Fruit fly (Drosophila melanogaster) whole organism, embryonic: ENCODE results near the gene Lcp65Ag1.

Experiments
- Asciz ChIP-seq: fragments of 200-800 bp; sonication (Bioruptor generic); optimal IDR thresholded peaks from 2 replicates; lab custom pipeline; 2017; ENCODE audit warnings: missing biosample characterization, mild to moderate bottlenecking, missing genetic modification characterization, missing genetic modification reagents
- CG10565 ChIP-seq: fragments of 200-800 bp; sonication (Bioruptor generic); optimal IDR thresholded peaks from 3 replicates; lab custom pipeline; 2016; ENCODE audit warnings: missing biosample characterization, mild to moderate bottlenecking, missing genetic modification characterization
- CG11504 ChIP-seq: fragments of 200-800 bp; sonication (Bioruptor generic); optimal IDR thresholded peaks from 3 replicates; lab custom pipeline; 2019; ENCODE audit warnings: missing biosample characterization, mild to moderate bottlenecking, missing genetic modification characterization, moderate library complexity
- CG11695 ChIP-seq: fragments of 200-800 bp; sonication (Bioruptor generic); IDR thresholded peaks from 3 replicates; pipeline ENCODE4 v1.3.6; 2022; ENCODE audit warnings: missing biosample characterization, missing genetic modification characterization
- CG11696 ChIP-seq: fragments of 200-800 bp; sonication (Bioruptor generic); IDR thresholded peaks from 2 replicates; pipeline ENCODE4 v1.3.6; 2022; ENCODE audit warnings: missing biosample characterization, missing genetic modification characterization
- CG14441 ChIP-seq: fragments of 200-800 bp; sonication (Bioruptor generic); IDR thresholded peaks from 2 replicates; pipeline ENCODE4 v1.3.6; 2022; ENCODE audit warnings: missing biosample characterization, missing genetic modification characterization
- CG14710 ChIP-seq: fragments of 200-800 bp; sonication (Bioruptor generic); optimal IDR thresholded peaks from 3 replicates; lab custom pipeline; 2019; ENCODE audit warnings: missing biosample characterization, mild to moderate bottlenecking, missing genetic modification characterization, moderate library complexity
- CG15011 ChIP-seq: fragments of 200-800 bp; sonication (Bioruptor generic); optimal IDR thresholded peaks from 3 replicates; lab custom pipeline; 2018; ENCODE audit warnings: missing biosample characterization, mild to moderate bottlenecking, missing genetic modification characterization
- CG17568 ChIP-seq: fragments of 200-800 bp; sonication (Bioruptor generic); optimal IDR thresholded peaks from 2 replicates; lab custom pipeline; 2018; ENCODE audit warnings: missing biosample characterization, mild to moderate bottlenecking, missing genetic modification characterization, moderate library complexity
- CG18262 ChIP-seq: fragments of 200-800 bp; optimal IDR thresholded peaks from 3 replicates; lab custom pipeline; 2019; ENCODE audit warnings: missing biosample characterization, mild to moderate bottlenecking, missing genetic modification characterization, moderate library complexity
- CG1832 ChIP-seq: fragments of 200-800 bp; sonication (Bioruptor generic); optimal IDR thresholded peaks from 2 replicates; lab custom pipeline; 2017; ENCODE audit warnings: missing biosample characterization, mild to moderate bottlenecking, missing genetic modification characterization, inconsistent platforms
- CG18476 ChIP-seq: fragments of 200-800 bp; sonication (Bioruptor generic); optimal IDR thresholded peaks from 2 replicates; lab custom pipeline; 2016; ENCODE audit warnings: missing biosample characterization, mild to moderate bottlenecking, missing genetic modification characterization
- CG3065 ChIP-seq: fragments of 200-800 bp; sonication (Bioruptor generic); optimal IDR thresholded peaks from 2 replicates; lab custom pipeline; 2016; ENCODE audit warnings: missing biosample characterization, missing genetic modification characterization
- CG31441 ChIP-seq: fragments of 200-800 bp; sonication (Bioruptor generic); IDR thresholded peaks from 2 replicates; pipeline ENCODE4 v1.3.6; 2022; ENCODE audit warnings: missing biosample characterization, missing genetic modification characterization
- CG3726 ChIP-seq: fragments of 200-800 bp; sonication (Bioruptor generic); IDR thresholded peaks from 3 replicates; pipeline ENCODE4, ENCODE4 v1.3.6; 2022; ENCODE audit warnings: missing biosample characterization, missing genetic modification characterization
- CG4328 ChIP-seq: fragments of 200-800 bp; sonication (Bioruptor generic); optimal IDR thresholded peaks from 3 replicates; lab custom pipeline; 2017; ENCODE audit warnings: missing biosample characterization, missing genetic modification reagents, missing genetic modification characterization
- CG4404 ChIP-seq: fragments of 200-800 bp; sonication (Bioruptor generic); IDR thresholded peaks from 2 replicates; pipeline ENCODE4 v1.3.6; 2022; ENCODE audit warnings: missing biosample characterization, missing genetic modification characterization
- CG6689 ChIP-seq: fragments of 200-800 bp; sonication (Bioruptor generic); IDR thresholded peaks from 2 replicates; pipeline ENCODE4 v1.3.6; 2022; ENCODE audit warnings: missing biosample characterization, missing genetic modification characterization
- CG7372 ChIP-seq: fragments of 200-800 bp; sonication (Bioruptor generic); IDR thresholded peaks from 2 replicates; pipeline ENCODE4 v1.3.6; 2022; ENCODE audit warnings: missing biosample characterization, missing genetic modification characterization
- Dfd ChIP-seq, 2 experiments: fragments of >200 bp; optimal IDR thresholded peaks; 2 replicates each; lab custom pipeline; 2017; ENCODE audit warnings: missing biosample characterization in 2 of 2, missing genetic modification characterization in 2 of 2
- HLH4C ChIP-seq: fragments of 200-800 bp; sonication (Bioruptor generic); IDR thresholded peaks from 3 replicates; pipeline ENCODE4 v1.3.6; 2022; ENCODE audit warnings: missing biosample characterization, missing genetic modification characterization; ENCODE audit not compliant: partially characterized antibody
- HLHmδ ChIP-seq: fragments of 200-800 bp; sonication (Bioruptor generic); optimal IDR thresholded peaks from 2 replicates; lab custom pipeline; 2018; ENCODE audit warnings: missing biosample characterization, mild to moderate bottlenecking, missing genetic modification characterization, moderate library complexity
- Lhr ChIP-seq: fragments of 200-800 bp; sonication (Bioruptor generic); optimal IDR thresholded peaks from 3 replicates; lab custom pipeline; 2017; ENCODE audit warnings: mild to moderate bottlenecking, missing biosample characterization, missing genetic modification reagents, missing genetic modification characterization
- Lpt ChIP-seq: fragments of >200 bp; optimal IDR thresholded peaks from 2 replicates; lab custom pipeline; 2018; ENCODE audit warnings: missing biosample characterization, missing genetic modification characterization
- NFAT ChIP-seq: fragments of 200-800 bp; sonication (Bioruptor generic); IDR thresholded peaks from 2 replicates; pipeline ENCODE4 v1.3.6; 2022; ENCODE audit warnings: missing biosample characterization, missing genetic modification characterization
- Nf-YC ChIP-seq: fragments of 200-800 bp; optimal IDR thresholded peaks from 3 replicates; lab custom pipeline; 2019; ENCODE audit warnings: missing biosample characterization, mild to moderate bottlenecking, missing genetic modification characterization, moderate library complexity
- Rfx ChIP-seq: fragments of 200-800 bp; sonication (Bioruptor generic); IDR thresholded peaks from 2 replicates; pipeline ENCODE4 v1.3.6; 2022; ENCODE audit warnings: missing biosample characterization, missing genetic modification characterization
- Side ChIP-seq: fragments of 200-800 bp; sonication (Bioruptor generic); optimal IDR thresholded peaks from 2 replicates; lab custom pipeline; 2016; ENCODE audit warnings: missing biosample characterization, missing genetic modification characterization
- Sry-δ ChIP-seq: fragments of 200-800 bp; sonication (Bioruptor generic); optimal IDR thresholded peaks from 2 replicates; lab custom pipeline; 2016; ENCODE audit warnings: missing biosample characterization, missing genetic modification characterization
- Stat92E ChIP-seq, 3 experiments: fragments of >200 bp in 2 of 3; fragments of 200-800 bp in 1 of 3; sonication (Bioruptor generic) in 1 of 3; optimal IDR thresholded peaks; 2 replicates each; lab custom pipeline; 2017 to 2019; ENCODE audit warnings: missing biosample characterization in 3 of 3, missing genetic modification characterization in 3 of 3, mild to moderate bottlenecking in 1 of 3, moderate library complexity in 1 of 3
- Tbp ChIP-seq: fragments of >200 bp; optimal IDR thresholded peaks from 2 replicates; lab custom pipeline; 2018; ENCODE audit warnings: missing biosample characterization, missing genetic modification characterization
- bbx ChIP-seq: fragments of 200-800 bp; sonication (Bioruptor generic); IDR thresholded peaks from 2 replicates; pipeline ENCODE4 v1.3.6; 2022; ENCODE audit warnings: missing biosample characterization, missing genetic modification characterization; ENCODE audit not compliant: partially characterized antibody
- cg ChIP-seq: fragments of 200-800 bp; sonication (Bioruptor generic); optimal IDR thresholded peaks from 3 replicates; lab custom pipeline; 2019; ENCODE audit warnings: missing biosample characterization, mild to moderate bottlenecking, missing genetic modification characterization, moderate library complexity
- croc ChIP-seq: fragments of 200-800 bp; sonication (Bioruptor generic); conservative IDR thresholded peaks from 3 replicates; pipeline ENCODE4 v1.3.6; 2022; ENCODE audit warnings: missing biosample characterization, missing genetic modification characterization
- dm ChIP-seq: fragments of 200-800 bp; sonication (Bioruptor generic); optimal IDR thresholded peaks from 3 replicates; lab custom pipeline; 2016; ENCODE audit warnings: missing biosample characterization, missing genetic modification characterization
- dmrt11E ChIP-seq: fragments of 200-800 bp; sonication (Bioruptor generic); optimal IDR thresholded peaks from 3 replicates; lab custom pipeline; 2018; ENCODE audit warnings: missing biosample characterization, mild to moderate bottlenecking, missing genetic modification characterization, moderate library complexity
- esg ChIP-seq: fragments of 200-800 bp; sonication (Bioruptor generic); conservative IDR thresholded peaks from 2 replicates; pipeline ENCODE4 v1.3.6; 2022; ENCODE audit warnings: missing biosample characterization, missing genetic modification characterization
- ind ChIP-seq: fragments of 200-800 bp; sonication (Bioruptor generic); optimal IDR thresholded peaks from 3 replicates; lab custom pipeline; 2016; ENCODE audit warnings: missing biosample characterization, missing genetic modification characterization
- luna ChIP-seq: fragments of 200-800 bp; sonication (Bioruptor generic); optimal IDR thresholded peaks from 2 replicates; lab custom pipeline; 2016; ENCODE audit warnings: missing biosample characterization, missing genetic modification characterization
- sc ChIP-seq, 3 experiments: fragments of >200 bp in 2 of 3; fragments of 200-800 bp in 1 of 3; sonication (Bioruptor generic) in 1 of 3; optimal IDR thresholded peaks; 2 replicates in 2 of 3; 3 replicates in 1 of 3; lab custom pipeline; 2017; ENCODE audit warnings: mild to moderate bottlenecking in 1 of 3, missing biosample characterization in 1 of 3, missing genetic modification characterization in 1 of 3, missing genetic modification reagents in 1 of 3
- sens ChIP-seq: fragments of 200-800 bp; sonication (Bioruptor generic); peaks from one replicate; lab custom pipeline; 2016; ENCODE audit warnings: missing biosample characterization, missing genetic modification characterization
- shn ChIP-seq: fragments of 200-800 bp; sonication (Bioruptor generic); optimal IDR thresholded peaks from 3 replicates; lab custom pipeline; 2016; ENCODE audit warnings: missing biosample characterization, missing genetic modification characterization
- sisA ChIP-seq: fragments of 200-800 bp; sonication (Bioruptor generic); IDR thresholded peaks from 2 replicates; pipeline ENCODE4 v1.3.6; 2022; ENCODE audit warnings: missing biosample characterization, missing genetic modification characterization
- stc ChIP-seq: fragments of 200-800 bp; sonication (Bioruptor generic); IDR thresholded peaks from 2 replicates; pipeline ENCODE4 v1.3.6; 2022; ENCODE audit warnings: missing biosample characterization, missing genetic modification characterization
- sug ChIP-seq: fragments of 200-800 bp; optimal IDR thresholded peaks from 2 replicates; lab custom pipeline; 2019; ENCODE audit warnings: missing biosample characterization, mild to moderate bottlenecking, missing genetic modification characterization, moderate library complexity
- tgo ChIP-seq: fragments of 200-800 bp; sonication (Bioruptor generic); IDR thresholded peaks from 3 replicates; pipeline ENCODE4 v1.3.6; 2022; ENCODE audit warnings: missing biosample characterization, missing genetic modification characterization
- tio ChIP-seq: fragments of 200-800 bp; sonication (Bioruptor generic); optimal IDR thresholded peaks from 2 replicates; lab custom pipeline; 2017; ENCODE audit warnings: missing biosample characterization, missing genetic modification characterization, inconsistent platforms
- trem ChIP-seq: fragments of 200-800 bp; optimal IDR thresholded peaks from 3 replicates; lab custom pipeline; 2019; ENCODE audit warnings: missing biosample characterization, mild to moderate bottlenecking, missing genetic modification characterization, moderate library complexity
- vfl ChIP-seq: fragments of 200-800 bp; sonication (Bioruptor generic); optimal IDR thresholded peaks from 2 replicates; lab custom pipeline; 2016; ENCODE audit warnings: missing biosample characterization, missing genetic modification characterization
- vvl ChIP-seq: fragments of 200-800 bp; sonication (Bioruptor generic); IDR thresholded peaks from 2 replicates; pipeline ENCODE4 v1.3.6; 2022; ENCODE audit warnings: missing biosample characterization, missing genetic modification characterization

Gene Lcp65Ag1

DNA sequence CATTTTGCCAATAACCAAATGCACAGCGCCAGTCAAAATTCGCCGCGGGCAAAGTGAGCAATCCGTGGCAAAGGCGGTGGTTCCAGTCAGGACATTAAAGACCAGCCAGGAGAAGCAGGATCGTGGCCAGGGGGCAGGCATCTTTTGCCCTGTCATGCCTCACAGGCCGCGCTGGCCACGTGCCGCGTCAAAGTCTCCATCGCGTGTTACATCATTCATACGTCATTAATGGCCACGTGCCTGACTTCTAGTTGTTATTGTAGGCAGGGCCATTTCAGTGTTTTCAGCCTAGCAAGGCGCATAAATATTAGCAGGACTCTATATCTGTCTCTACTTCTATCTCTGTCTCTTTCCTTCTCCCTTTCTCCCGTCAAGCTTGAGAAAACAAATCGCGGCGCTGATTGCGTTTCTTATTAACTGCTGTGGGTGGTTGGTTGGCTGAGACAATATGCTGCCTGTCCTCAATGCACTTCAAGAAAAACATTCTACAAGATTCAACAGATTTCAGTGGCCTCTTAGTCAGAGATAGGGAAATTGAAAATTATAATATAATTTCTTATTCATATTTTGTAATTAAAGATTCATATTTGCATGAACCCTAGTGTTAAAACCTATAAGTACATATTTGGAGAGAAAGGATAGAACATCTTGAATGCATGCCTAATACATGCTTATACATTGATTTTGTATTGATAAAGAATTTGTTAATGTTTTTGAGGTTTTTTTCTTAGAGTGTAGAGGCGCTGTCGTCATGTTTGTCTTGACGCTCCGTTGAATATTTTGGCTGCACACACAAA lies 26.6 kb downstream of the Lcp65Ag1 start (continued):
- no peak for TF ChIP-seq CG17568 (GFP tag; lab: Kevin White, UChicago)
- TF ChIP-seq HLHmδ: no peak
- no peak for TF ChIP-seq Rfx (GFP tag; lab: Robert Waterston, UW)
- TF ChIP-seq CG6689: no peak
- TF ChIP-seq Lpt (GFP tag; lab: Kevin White, UChicago): no peak
- no peak for TF ChIP-seq shn (GFP tag; lab: Kevin White, UChicago)
- TF ChIP-seq Stat92E (GFP tag; optimal IDR thresholded peaks at IDR 0.05; lab: Kevin White, UChicago): no peak
- no peak for TF ChIP-seq Dfd (GFP tag; optimal IDR thresholded peaks at IDR 0.05; lab: Kevin White, UChicago)
- TF ChIP-seq cg (GFP tag; lab: Kevin White, UChicago): no peak
- TF ChIP-seq CG11696 (GFP tag; lab: Robert Waterston, UW): no peak
- TF ChIP-seq stc: no peak
- no peak for TF ChIP-seq CG3065 (GFP tag; lab: Kevin White, UChicago)
- no peak for TF ChIP-seq sug
- TF ChIP-seq Nf-YC: peak; percentile 20
- TF ChIP-seq CG14441 (GFP tag; lab: Robert Waterston, UW): no peak
- TF ChIP-seq vvl (GFP tag; lab: Robert Waterston, UW): no peak
- no peak for TF ChIP-seq CG4328 (GFP tag; lab: Kevin White, UChicago)
- peak; percentile 6 for TF ChIP-seq sens (GFP tag; lab: Kevin White, UChicago)
- TF ChIP-seq Tbp: no peak
- no peak for TF ChIP-seq CG7372 (GFP tag; lab: Robert Waterston, UW)
- peak; percentile 40 for TF ChIP-seq dmrt11E (tag; lab: Kevin White, UChicago)
- TF ChIP-seq CG1832: no peak
- TF ChIP-seq tio (GFP tag; lab: Kevin White, UChicago): no peak
- no peak for TF ChIP-seq CG18476 (GFP tag; lab: Kevin White, UChicago)
- TF ChIP-seq sc (optimal IDR thresholded peaks at IDR 0.05; lab: Kevin White, UChicago): no peak
- peak; percentile 6 for TF ChIP-seq sc (GFP tag; optimal IDR thresholded peaks at IDR 0.05; lab: Kevin White, UChicago)
- no peak for TF ChIP-seq vfl (GFP tag; lab: Kevin White, UChicago)
- TF ChIP-seq NFAT (GFP tag; lab: Robert Waterston, UW): no peak
- TF ChIP-seq dm (GFP tag; lab: Kevin White, UChicago): no peak
- TF ChIP-seq CG4404 (GFP tag; lab: Robert Waterston, UW): no peak
- TF ChIP-seq Lhr (GFP tag; lab: Kevin White, UChicago): no peak
- no peak for TF ChIP-seq croc
- TF ChIP-seq CG11504 (tag; lab: Kevin White, UChicago): no peak
- TF ChIP-seq ind (GFP tag; lab: Kevin White, UChicago): no peak
- peak; percentile 57 for TF ChIP-seq CG18262 (tag; lab: Kevin White, UChicago)
- TF ChIP-seq CG14710 (tag; lab: Kevin White, UChicago): peak; percentile 50
- TF ChIP-seq CG10565 (GFP tag; lab: Kevin White, UChicago): no peak
- TF ChIP-seq CG11695 (GFP tag; lab: Robert Waterston, UW): no peak
- peak; percentile 48; the same call in 1 of the 2 replicates for TF ChIP-seq CG31441 (GFP tag; lab: Robert Waterston, UW)
- no peak for TF ChIP-seq bbx (GFP tag; lab: Robert Waterston, UW)
- no peak for TF ChIP-seq CG15011 (GFP tag; lab: Kevin White, UChicago)
- TF ChIP-seq HLH4C (GFP tag; lab: Robert Waterston, UW): no peak
- peak; percentile 11 for TF ChIP-seq trem (tag; lab: Kevin White, UChicago)
- TF ChIP-seq CG3726 (GFP tag; lab: Robert Waterston, UW): no peak
- TF ChIP-seq luna (GFP tag; lab: Kevin White, UChicago): no peak
- TF ChIP-seq Asciz (GFP tag; lab: Kevin White, UChicago): no peak
- no peak for TF ChIP-seq tgo (GFP tag; lab: Robert Waterston, UW)
- no peak for TF ChIP-seq Sry-δ (GFP tag; lab: Kevin White, UChicago)
- no peak for TF ChIP-seq esg (GFP tag; lab: Robert Waterston, UW)
- TF ChIP-seq sisA (GFP tag; lab: Robert Waterston, UW): no peak
- TF ChIP-seq Side (GFP tag; lab: Kevin White, UChicago): no peak
